Fruit fly (Drosophila melanogaster) whole organism, adult: Measurements from ENCODE around the gene peg.

Experiments
- CG11617 ChIP-seq: fragments of 200-800 bp; sonication (Bioruptor generic); optimal IDR thresholded peaks from 2 replicates; lab custom pipeline; 2017; ENCODE audit warnings: mild to moderate bottlenecking, missing biosample characterization, missing genetic modification reagents, missing genetic modification characterization
- CG12768 ChIP-seq: fragments of 200-800 bp; sonication (Bioruptor generic); optimal IDR thresholded peaks from 2 replicates; lab custom pipeline; 2017; ENCODE audit warnings: missing biosample characterization, missing genetic modification characterization, mild to moderate bottlenecking, moderate library complexity, missing genetic modification reagents
- CG14711 ChIP-seq: fragments of 200-800 bp; sonication (Bioruptor generic); optimal IDR thresholded peaks from 2 replicates; lab custom pipeline; 2018; ENCODE audit warnings: missing biosample characterization, mild to moderate bottlenecking, missing genetic modification characterization, moderate library complexity
- CG1620 ChIP-seq: fragments of 200-800 bp; sonication (Bioruptor generic); optimal IDR thresholded peaks from 2 replicates; lab custom pipeline; 2016; ENCODE audit warnings: missing biosample characterization, missing genetic modification characterization
- CG33017 ChIP-seq: fragments of 200-800 bp; sonication (Bioruptor generic); optimal IDR thresholded peaks from 2 replicates; lab custom pipeline; 2018; ENCODE audit warnings: missing biosample characterization, mild to moderate bottlenecking, missing genetic modification characterization, moderate library complexity
- CG5204 ChIP-seq: fragments of 200-800 bp; sonication (Bioruptor generic); optimal IDR thresholded peaks from 2 replicates; lab custom pipeline; 2016; ENCODE audit warnings: missing biosample characterization, missing genetic modification characterization
- CG7045 ChIP-seq: fragments of 200-800 bp; sonication (Bioruptor generic); optimal IDR thresholded peaks from 2 replicates; lab custom pipeline; 2017; ENCODE audit warnings: missing biosample characterization, mild to moderate bottlenecking, missing genetic modification characterization
- CG7101 ChIP-seq: fragments of 200-800 bp; sonication (Bioruptor generic); optimal IDR thresholded peaks from 2 replicates; lab custom pipeline; 2018; ENCODE audit warnings: missing biosample characterization, mild to moderate bottlenecking, missing genetic modification characterization, moderate library complexity
- Clk ChIP-seq: fragments of 200-800 bp; sonication (Bioruptor generic); optimal IDR thresholded peaks from 2 replicates; lab custom pipeline; 2017; ENCODE audit warnings: missing biosample characterization, missing genetic modification characterization
- Crg-1 ChIP-seq: fragments of 200-800 bp; sonication (Bioruptor generic); optimal IDR thresholded peaks from 2 replicates; lab custom pipeline; 2016; ENCODE audit warnings: missing biosample characterization, missing genetic modification characterization
- Hr96 ChIP-seq: fragments of 200-800 bp; sonication (Bioruptor generic); optimal IDR thresholded peaks from 2 replicates; lab custom pipeline; 2016; ENCODE audit warnings: missing biosample characterization, missing genetic modification characterization
- Mnt ChIP-seq: fragments of 200-800 bp; sonication (Bioruptor generic); optimal IDR thresholded peaks from 2 replicates; lab custom pipeline; 2016; ENCODE audit warnings: missing biosample characterization, mild to moderate bottlenecking, missing genetic modification characterization
- bab1 ChIP-seq: fragments of 200-800 bp; sonication (Bioruptor generic); optimal IDR thresholded peaks from 3 replicates; lab custom pipeline; 2019; ENCODE audit warnings: missing biosample characterization, mild to moderate bottlenecking, missing genetic modification characterization, moderate library complexity
- cic ChIP-seq: fragments of 200-800 bp; sonication (Bioruptor generic); optimal IDR thresholded peaks from 2 replicates; lab custom pipeline; 2017; ENCODE audit warnings: missing biosample characterization, mild to moderate bottlenecking, missing genetic modification characterization, moderate library complexity
- cnc ChIP-seq, 2 experiments: fragments of >200 bp; optimal IDR thresholded peaks; 2 replicates each; lab custom pipeline; 2017
- kay ChIP-seq: fragments of 200-800 bp; sonication (Bioruptor generic); peaks from one replicate; lab custom pipeline; 2016; ENCODE audit warnings: missing biosample characterization, missing genetic modification characterization, borderline replicate concordance
- ovo ChIP-seq: fragments of 200-800 bp; sonication (Bioruptor generic); optimal IDR thresholded peaks from 2 replicates; lab custom pipeline; 2016; ENCODE audit warnings: missing biosample characterization, missing genetic modification characterization
- pad ChIP-seq: fragments of 200-800 bp; sonication (Bioruptor generic); optimal IDR thresholded peaks from 3 replicates; lab custom pipeline; 2017; ENCODE audit warnings: missing biosample characterization, missing genetic modification characterization, mild to moderate bottlenecking, moderate library complexity, missing genetic modification reagents
- tj ChIP-seq: fragments of 200-800 bp; sonication (Bioruptor generic); optimal IDR thresholded peaks from 3 replicates; lab custom pipeline; 2017; ENCODE audit warnings: missing biosample characterization, mild to moderate bottlenecking, missing genetic modification characterization, moderate library complexity
- toe ChIP-seq: fragments of 200-800 bp; sonication (Bioruptor generic); optimal IDR thresholded peaks from 2 replicates; lab custom pipeline; 2016; ENCODE audit warnings: missing biosample characterization, missing genetic modification characterization

peg gene

DNA sequence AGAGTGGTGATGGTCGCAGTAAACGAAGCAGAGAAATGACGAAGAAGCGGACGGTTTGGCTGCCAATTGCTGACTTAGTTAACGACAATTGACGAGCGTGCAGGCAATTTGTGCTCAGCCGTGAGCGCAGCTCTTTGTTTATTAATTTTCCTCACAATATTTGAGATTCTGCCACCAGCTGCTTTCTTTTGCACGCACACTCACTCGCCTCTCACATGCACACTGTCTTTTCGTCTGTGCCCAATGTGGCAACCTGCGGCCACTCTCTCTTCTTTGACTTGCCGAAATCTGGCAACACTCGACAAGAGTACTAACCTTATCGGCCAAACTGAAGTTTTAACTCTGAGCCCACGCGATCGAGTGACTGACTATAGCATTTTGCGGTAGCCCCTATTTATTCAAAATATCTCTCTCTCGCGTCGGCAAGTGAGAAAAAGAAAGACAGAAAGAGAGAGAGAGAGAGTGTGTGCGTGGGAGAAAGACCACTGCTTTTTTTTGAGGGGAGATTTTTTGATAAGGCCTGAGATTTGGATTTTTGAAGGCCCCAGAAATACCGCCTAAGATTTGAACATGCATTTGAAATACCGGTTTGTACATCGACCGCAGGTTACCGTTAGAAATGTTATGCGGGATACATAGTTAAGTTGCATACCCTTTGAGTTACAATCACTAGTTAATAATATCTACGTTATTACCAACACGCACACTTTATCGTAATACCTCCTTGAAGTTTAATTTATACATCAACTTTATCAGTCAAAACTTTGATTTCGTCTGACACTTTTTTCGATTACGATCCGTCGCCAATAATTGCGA is 36.7 kb upstream of the peg start, which contains the start of gene Mvl:
Gene Mvl, minus strand, starts transcription at position 371 of the 816 bp plus-strand sequence.
- no peak for TF ChIP-seq CG7045 (GFP tag; lab: Kevin White, UChicago)
- TF ChIP-seq ovo (GFP tag; lab: Kevin White, UChicago), result peak; percentile 37
- TF ChIP-seq CG14711 (tag; lab: Kevin White, UChicago), result no peak
- peak; percentile 76 for TF ChIP-seq Mnt (GFP tag; lab: Kevin White, UChicago)
- peak; percentile 11 for TF ChIP-seq CG7101 (tag; lab: Kevin White, UChicago)
- TF ChIP-seq pad (GFP tag; lab: Kevin White, UChicago), result peak; percentile 98
- TF ChIP-seq Crg-1, result no peak
- TF ChIP-seq CG11617 (GFP tag; lab: Kevin White, UChicago), result no peak
- TF ChIP-seq kay (GFP tag; lab: Kevin White, UChicago), result no peak
- no peak for TF ChIP-seq toe (GFP tag; lab: Kevin White, UChicago)
- no peak for TF ChIP-seq bab1 (GFP tag; lab: Kevin White, UChicago)
- TF ChIP-seq CG12768 (GFP tag; lab: Kevin White, UChicago), result peak; percentile 19
- TF ChIP-seq cic (GFP tag; lab: Kevin White, UChicago), result peak; percentile 10
- TF ChIP-seq Clk (GFP tag; lab: Kevin White, UChicago), result no peak
- TF ChIP-seq tj (GFP tag; lab: Kevin White, UChicago), result peak; percentile 59
- no peak for TF ChIP-seq CG5204 (GFP tag; lab: Kevin White, UChicago)
- TF ChIP-seq CG1620, result no peak
- TF ChIP-seq Hr96 (GFP tag; lab: Kevin White, UChicago), result no peak
- no peak for TF ChIP-seq CG33017 (tag; lab: Kevin White, UChicago)
- TF ChIP-seq cnc (optimal IDR thresholded peaks at IDR 0.05; lab: Kevin White, UChicago), result no peak

DNA sequence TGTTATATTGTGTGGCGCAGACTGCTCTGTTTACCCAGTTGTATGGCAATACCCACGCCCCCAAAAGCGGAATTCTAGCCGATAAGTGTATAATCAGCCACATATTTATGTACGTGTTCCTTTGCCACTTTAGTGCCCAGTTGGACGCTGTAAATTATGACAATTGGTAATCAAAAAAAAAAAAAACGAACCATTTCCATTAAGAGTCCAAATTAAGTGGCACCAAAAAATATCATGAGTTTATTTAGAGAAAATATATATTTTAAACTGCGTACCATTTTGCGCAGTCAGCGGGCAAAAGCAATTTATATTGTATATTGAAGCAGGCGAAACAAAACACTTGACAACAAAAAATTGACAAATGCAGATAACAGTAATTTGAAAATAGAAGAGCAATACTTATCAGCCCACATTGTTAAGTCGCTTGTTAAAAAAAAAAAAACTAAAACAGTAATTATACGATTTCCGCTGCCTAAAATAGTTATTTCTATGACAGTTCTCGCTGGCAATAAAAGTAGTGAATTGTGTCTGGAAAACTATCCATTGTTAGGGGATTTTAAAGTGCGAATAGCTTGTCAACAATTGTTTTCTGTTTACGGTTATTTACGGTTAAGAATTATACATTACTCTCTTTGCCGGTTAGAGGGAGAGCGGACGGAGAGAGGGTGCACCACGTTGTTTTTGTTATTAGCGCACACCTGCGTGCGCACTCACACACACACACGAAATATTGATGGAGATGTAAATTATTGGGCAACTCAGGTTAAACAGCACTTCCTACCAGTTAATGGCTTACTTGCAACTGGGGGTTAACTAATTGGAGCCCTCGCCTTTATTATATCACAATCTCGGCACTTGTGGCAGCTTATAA is 35.8 kb upstream of the peg start:
- no peak for TF ChIP-seq Crg-1
- TF ChIP-seq CG7101 (tag; lab: Kevin White, UChicago), result no peak
- TF ChIP-seq CG1620, result no peak
- no peak for TF ChIP-seq Hr96 (GFP tag; lab: Kevin White, UChicago)
- no peak for TF ChIP-seq CG12768 (GFP tag; lab: Kevin White, UChicago)
- TF ChIP-seq Mnt (GFP tag; lab: Kevin White, UChicago), result no peak
- no peak for TF ChIP-seq cic (GFP tag; lab: Kevin White, UChicago)
- no peak for TF ChIP-seq CG7045 (GFP tag; lab: Kevin White, UChicago)
- TF ChIP-seq tj (GFP tag; lab: Kevin White, UChicago), result no peak
- no peak for TF ChIP-seq CG33017 (tag; lab: Kevin White, UChicago)

DNA sequence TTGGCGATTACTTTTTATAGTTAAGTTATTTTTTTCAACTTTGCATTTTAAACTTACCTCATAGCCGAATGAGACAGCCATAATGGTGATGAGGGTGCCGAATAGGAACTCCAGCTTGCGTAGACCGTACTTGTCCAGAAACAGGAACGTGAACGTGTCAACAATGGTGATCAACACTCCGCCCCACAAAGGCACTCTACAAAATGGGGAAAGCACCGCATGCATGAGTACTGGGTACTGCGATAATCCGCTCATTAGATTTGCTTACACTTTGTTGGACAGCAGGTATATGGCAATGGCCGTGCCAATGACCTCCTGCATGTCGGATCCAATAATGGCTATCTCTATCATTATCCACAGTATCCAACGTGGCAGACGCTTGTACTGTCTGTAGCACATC is 33.6 kb upstream of the peg start:
- TF ChIP-seq CG33017 (tag; lab: Kevin White, UChicago), result no peak
- TF ChIP-seq CG12768 (GFP tag; lab: Kevin White, UChicago), result no peak
- no peak for TF ChIP-seq ovo (GFP tag; lab: Kevin White, UChicago)

DNA sequence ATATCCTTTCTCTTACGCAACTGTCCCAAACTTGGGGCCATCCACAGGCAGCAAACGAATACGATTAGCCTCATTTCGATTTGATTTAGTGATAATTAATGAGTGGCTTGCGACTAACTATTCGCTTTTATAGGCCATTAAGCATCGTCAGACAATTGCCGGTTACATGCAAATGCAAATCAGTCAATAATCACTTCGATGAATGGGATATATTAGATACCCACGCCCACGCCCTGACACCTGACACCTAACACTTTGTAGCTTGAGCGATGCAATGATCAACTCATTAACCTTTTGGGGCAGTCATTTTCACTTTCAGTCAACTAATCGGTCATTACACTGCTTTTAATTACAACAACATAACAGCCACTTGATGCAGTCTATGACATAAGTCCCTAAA is 26.9 kb upstream of the peg start, which contains the start of gene Jhbp15:
Gene Jhbp15, minus strand, starts transcription at position 101 of the 400 bp plus-strand sequence.
- TF ChIP-seq ovo (GFP tag; lab: Kevin White, UChicago) (no peak), CG7101 (tag; lab: Kevin White, UChicago) (no peak), Crg-1 (no peak), cic (GFP tag; lab: Kevin White, UChicago) (no peak), pad (GFP tag; lab: Kevin White, UChicago) (no peak), Mnt (GFP tag; lab: Kevin White, UChicago) (no peak), CG33017 (tag; lab: Kevin White, UChicago) (no peak), CG11617 (GFP tag; lab: Kevin White, UChicago) (no peak), cnc (optimal IDR thresholded peaks at IDR 0.05; lab: Kevin White, UChicago) (no peak), CG5204 (GFP tag; lab: Kevin White, UChicago) (no peak), tj (GFP tag; lab: Kevin White, UChicago) (no peak), Hr96 (GFP tag; lab: Kevin White, UChicago) (no peak), Clk (GFP tag; lab: Kevin White, UChicago) (no peak), CG7045 (GFP tag; lab: Kevin White, UChicago) (no peak), bab1 (GFP tag; lab: Kevin White, UChicago) (no peak), toe (GFP tag; lab: Kevin White, UChicago) (no peak), CG12768 (GFP tag; lab: Kevin White, UChicago) (no peak), CG1620 (no peak), kay (GFP tag; lab: Kevin White, UChicago) (no peak)

DNA sequence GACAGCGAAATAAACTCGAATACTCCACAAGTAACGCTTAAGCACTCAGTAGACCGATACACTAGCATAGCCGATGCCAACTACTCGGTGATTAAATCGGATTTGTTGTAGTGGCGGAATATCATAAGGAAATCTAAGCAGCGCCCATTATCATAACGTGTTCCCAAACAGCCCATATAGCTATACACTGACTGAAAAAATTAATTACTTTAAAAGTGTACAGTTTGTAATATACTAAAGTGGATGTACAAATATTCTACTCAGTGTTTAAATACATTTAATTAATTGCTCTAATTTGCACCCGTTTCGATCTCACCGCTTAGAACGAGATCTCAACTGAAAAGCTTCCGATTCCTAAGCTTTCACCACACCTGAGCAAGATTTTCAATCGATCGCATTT is 24.8 kb upstream of the peg start, which contains the start of gene CG7079:
Gene CG7079, minus strand, starts transcription at position 101 of the 400 bp plus-strand sequence.
- TF ChIP-seq CG7045 (GFP tag; lab: Kevin White, UChicago), result no peak
- TF ChIP-seq toe (GFP tag; lab: Kevin White, UChicago), result no peak
- TF ChIP-seq cnc (optimal IDR thresholded peaks at IDR 0.05; lab: Kevin White, UChicago), result no peak
- no peak for TF ChIP-seq CG5204 (GFP tag; lab: Kevin White, UChicago)
- no peak for TF ChIP-seq CG1620
- no peak for TF ChIP-seq ovo (GFP tag; lab: Kevin White, UChicago)
- TF ChIP-seq Mnt (GFP tag; lab: Kevin White, UChicago), result no peak
- no peak for TF ChIP-seq CG14711 (tag; lab: Kevin White, UChicago)
- no peak for TF ChIP-seq CG33017 (tag; lab: Kevin White, UChicago)
- no peak for TF ChIP-seq pad (GFP tag; lab: Kevin White, UChicago)
- TF ChIP-seq Clk (GFP tag; lab: Kevin White, UChicago), result no peak
- no peak for TF ChIP-seq CG12768 (GFP tag; lab: Kevin White, UChicago)
- no peak for TF ChIP-seq bab1 (GFP tag; lab: Kevin White, UChicago)
